Fruit fly (Drosophila melanogaster) ovary, adult (tissue): Measurements from ENCODE around the gene CG43739.
A peak's percentile ranks its signal among the peaks of the same experiment; 100 is the strongest.

Experiments used
- CG17801 ChIP-seq: fragments of 200-800 bp; optimal IDR thresholded peaks from 2 replicates; lab custom pipeline; 2019; ENCODE audit warnings: missing biosample characterization, mild to moderate bottlenecking, missing genetic modification characterization, moderate library complexity; ENCODE audit not compliant: partially characterized antibody

The CG43739 gene

DNA sequence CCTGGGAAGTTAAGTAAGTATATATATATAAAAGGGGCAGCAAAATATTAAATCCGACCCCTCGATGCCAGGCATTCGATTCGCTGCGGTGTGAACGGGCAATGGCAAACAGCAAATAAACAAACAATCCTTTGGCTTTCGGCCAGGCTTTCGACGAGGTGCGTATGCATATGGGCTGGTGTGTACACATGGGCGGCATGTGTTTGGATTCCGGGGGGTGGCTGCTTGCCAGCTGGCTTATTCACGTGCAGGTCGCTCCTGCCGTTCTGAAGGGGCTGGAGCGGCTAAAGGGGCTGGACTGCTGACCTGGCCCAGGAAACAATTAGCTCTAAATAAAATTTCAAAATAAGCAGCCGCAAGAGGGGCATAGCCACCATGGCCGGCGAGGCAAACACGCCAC lies 18.7 kb upstream of the CG43739 start:
- TF ChIP-seq CG17801 (GFP tag; lab: Kevin White, UChicago), result no peak

DNA sequence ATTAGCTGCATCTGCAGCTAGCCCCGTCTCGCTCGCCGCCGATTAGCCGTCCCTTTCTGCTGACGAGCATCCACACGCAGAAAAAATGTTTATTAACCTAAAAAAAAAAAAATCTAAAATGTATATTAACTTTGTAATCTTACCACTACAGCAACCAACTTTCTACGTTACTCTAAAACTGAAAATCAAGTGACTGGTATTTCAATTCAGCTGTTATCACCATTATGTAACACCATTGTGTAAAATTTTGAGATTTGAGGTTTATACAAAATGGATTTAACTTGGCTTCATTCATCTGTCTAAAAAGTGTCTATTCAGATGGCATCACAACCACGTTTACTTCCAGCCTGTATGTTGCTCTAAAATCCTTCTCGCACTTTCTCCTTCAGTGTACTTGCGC lies 17.7 kb upstream of the CG43739 start:
- TF ChIP-seq CG17801 (GFP tag; lab: Kevin White, UChicago), result no peak

DNA sequence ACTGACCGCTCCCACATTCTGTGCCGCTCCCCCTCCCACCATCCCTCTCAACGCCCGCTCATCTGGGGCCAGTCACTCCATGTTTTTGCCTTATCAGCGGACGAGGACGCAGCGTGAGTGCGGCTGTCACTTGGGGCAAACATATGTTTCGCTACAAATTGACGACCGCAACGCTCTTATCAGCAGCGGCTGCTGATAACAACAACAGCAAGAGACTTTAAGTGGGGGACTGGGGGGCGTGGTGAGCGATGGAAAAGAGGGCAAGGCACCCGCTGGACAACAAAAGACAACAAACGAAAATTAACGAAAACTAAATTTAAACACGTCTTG lies 17.3 kb upstream of the CG43739 start:
- TF ChIP-seq CG17801 (GFP tag; lab: Kevin White, UChicago), result no peak

DNA sequence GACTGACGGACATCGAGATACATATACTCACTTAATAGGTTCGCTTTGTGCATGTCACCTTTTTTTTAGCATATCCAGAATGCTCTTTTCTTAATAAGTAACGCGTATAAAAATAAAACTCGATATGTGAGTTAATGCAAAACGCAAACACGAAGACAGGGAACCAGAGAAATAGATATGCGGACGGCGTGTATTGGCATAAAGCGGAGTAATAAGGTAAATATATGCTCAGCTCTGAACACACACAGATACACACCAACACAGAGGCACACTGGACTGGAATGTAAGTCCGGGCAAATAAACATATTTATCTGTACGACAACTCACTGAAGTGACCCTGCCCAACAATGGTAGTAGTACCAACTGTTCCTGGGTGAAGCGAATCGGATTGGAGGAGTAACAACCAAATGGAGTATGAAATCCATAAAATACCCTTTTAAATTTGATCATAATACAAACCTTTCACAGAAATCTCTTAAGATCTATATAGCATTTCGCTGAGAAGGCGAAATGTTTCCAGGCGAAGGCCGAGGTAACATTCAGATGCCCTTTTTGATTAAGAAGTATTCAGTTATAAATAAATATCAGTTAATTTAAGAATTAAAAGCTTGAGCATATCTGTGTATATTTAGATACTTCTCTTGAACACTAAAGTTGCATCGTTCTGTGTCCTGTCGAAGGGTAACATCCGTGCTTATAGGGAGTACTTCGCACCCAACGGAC lies 16.8 kb upstream of the CG43739 start:
- TF ChIP-seq CG17801 (GFP tag; lab: Kevin White, UChicago), result no peak

DNA sequence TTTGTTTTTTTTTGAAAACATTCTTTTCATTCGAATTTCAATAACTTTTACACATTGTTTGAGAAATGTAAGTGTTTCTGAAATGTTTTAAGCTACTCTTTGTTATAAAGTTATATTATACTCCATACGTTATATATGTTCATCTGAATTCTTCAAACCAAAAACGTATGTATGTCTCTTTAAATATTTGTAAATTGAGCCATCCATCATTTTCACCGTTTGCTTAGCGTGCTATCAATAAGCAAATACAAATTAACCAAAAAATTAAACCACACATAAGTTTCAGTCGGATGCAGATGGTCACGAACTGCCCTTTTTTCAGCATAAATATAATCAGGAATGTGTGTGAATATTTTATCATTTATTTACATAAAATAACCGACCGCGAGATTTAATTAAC lies 15.9 kb upstream of the CG43739 start:
- TF ChIP-seq CG17801 (GFP tag; lab: Kevin White, UChicago), result no peak

DNA sequence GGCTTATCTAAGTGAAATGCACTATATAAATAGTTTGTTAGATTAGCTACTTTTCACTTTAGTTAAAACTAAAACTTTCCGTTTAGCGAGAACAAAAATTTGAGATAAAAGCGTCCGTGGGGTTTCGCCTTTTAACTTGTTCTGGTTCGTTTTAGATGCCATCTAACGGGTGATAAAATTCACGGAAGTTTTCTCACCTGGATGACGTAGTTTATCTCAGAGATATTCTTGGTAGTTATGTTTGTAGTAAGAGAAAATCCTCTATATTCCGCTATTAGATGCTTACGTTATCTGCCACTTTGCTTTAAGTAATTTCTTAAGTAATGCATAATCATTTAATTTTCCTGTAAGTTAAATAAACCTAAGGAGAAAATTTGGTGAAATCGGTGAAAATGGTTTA lies 15.3 kb upstream of the CG43739 start, which contains the start of gene CG9270:
TSS of gene CG9270 (minus strand) at position 101 of the 400 bp plus-strand sequence.
- no peak for TF ChIP-seq CG17801 (GFP tag; lab: Kevin White, UChicago)

DNA sequence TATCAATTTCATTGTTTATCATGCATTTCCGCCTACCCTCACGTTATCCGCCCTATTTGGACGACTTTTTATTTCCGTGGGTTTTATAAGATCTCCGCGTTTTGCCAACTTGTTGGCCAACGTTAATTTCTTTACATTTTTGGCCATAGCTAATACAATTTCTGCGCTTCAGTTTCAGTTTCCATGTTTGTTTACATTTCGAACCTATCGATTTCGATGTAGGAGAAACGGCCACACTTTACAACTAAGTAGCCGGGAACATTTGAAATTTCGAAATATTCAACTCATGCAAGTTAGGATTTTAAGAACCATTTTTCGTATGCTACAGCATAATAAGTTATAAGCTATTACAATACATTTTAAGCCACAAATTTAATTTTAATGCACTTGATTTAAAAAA lies 8.9 kb upstream of the CG43739 start, which contains the start of gene Nthl1:
TSS of gene Nthl1 (minus strand) at position 208 of the 400 bp plus-strand sequence.
- TF ChIP-seq CG17801 (GFP tag; lab: Kevin White, UChicago), result no peak

DNA sequence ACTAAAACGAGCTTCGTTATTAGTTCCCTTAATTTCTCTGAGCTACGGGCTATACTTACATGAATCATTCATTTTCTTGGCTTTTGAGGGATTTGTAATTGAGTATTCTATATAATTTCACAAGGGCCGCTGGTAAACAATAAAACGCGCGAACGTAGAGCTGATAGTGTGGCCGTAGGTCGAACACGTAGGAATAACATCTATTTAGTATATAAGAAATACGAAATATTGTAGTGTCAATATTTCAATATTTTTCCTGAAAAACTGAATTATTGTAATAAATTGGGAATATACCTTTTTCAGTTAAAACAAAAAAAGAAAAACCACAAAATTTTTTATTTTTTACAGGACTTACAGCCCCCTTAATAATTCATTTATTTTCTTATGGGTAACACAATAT lies 7.2 kb upstream of the CG43739 start, which contains the start of gene RPA2:
TSS of gene RPA2 (minus strand) at position 173 of the 400 bp plus-strand sequence.
- no peak for TF ChIP-seq CG17801 (GFP tag; lab: Kevin White, UChicago)

DNA sequence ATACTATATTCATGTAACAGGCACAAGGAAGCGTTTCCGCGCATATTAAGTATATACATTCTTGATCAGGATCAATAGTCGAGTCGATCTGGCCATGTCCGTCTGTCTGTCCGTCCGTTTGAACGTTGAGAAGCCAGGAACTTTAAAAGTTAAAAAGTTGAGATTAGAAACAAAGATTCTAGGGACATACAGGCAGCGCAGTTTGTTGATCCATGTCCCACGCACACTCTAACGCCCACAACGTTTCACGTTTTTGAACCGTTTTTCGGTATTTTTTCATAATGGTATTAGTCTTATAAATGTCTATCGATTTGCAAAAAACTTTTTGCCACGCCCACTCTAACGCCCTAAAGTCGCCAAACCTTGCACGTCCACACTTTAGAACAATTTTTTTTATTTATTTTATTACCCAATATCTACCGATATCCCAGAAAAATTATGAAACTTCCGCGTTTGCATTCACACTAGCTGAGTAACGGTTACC lies 4.4 kb upstream of the CG43739 start:
- TF ChIP-seq CG17801 (GFP tag; lab: Kevin White, UChicago), result no peak

DNA sequence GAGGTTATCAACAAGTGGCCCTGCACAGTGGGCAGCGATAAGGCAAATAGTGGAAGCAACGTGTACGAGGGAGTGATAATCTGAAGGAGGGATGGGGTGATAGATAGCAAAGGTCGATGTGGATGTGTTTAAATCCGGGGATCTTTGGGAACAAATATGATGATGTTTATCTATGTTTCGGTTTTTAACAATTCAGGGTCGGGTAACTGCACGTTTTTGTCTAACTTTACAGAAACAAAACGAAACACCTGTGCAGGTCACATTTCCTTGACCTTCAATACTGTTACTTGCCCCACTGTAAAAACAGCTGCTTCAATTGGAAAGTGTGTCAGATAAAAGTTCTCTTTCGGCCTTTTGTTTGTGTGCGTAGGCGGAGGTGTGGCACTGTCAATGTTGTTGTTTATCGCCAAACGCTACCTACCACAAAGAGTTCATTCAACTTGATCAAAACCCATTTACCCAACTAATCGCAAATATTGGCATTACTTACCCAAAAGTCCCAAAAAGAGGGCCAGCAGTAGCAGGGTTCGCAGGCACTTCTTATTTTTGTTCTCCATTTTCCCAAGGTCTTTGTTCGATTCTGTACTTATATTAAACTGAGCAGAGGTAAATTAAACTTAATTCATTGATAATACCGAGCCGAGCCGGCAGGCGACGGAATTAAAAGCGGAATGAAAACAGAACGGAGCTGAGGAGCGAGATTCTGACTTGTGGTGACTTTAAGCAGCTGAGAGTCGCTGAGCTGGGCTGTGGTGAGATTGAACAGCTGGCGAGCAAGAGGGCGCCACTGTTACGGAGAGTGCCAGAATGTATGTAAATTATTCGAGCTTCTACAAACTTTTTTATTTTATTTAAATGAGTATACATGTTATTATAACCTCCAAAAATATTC lies 3.7 kb upstream of the CG43739 start, which contains the start of gene Mtp:
TSS of gene Mtp (minus strand) at position 681 of the 892 bp plus-strand sequence.
- peak; percentile 81 for TF ChIP-seq CG17801 (GFP tag; lab: Kevin White, UChicago)

DNA sequence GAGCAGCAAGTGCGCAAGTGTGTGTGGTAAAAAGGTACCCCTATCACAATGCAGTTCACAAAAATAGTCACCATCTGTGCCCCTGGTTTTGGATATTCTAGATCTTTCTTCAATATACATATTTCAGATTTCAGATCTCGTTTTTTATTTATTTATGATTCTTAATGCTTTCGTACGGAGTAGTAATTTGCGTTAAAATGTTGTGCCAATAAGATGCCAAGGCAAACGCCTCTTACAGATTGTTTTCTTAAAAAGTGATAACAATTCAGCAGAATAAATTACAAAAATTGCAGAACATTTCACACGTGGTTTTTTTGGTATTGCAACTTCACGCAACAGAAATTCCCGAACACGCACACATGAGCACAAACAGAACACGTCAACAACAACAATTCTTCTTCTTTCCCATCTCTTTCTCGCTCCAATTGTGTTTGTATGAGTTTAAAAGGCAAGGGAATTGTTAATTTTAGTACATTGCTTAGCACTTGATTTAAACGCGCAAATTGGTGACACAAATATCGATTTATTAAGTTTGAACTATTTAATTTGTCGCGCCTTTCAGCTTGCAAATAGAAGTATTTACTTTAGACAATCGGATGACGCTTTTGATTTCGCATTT lies 566 bp downstream of the CG43739 start:
- TF ChIP-seq CG17801 (GFP tag; lab: Kevin White, UChicago), result peak; percentile 80

DNA sequence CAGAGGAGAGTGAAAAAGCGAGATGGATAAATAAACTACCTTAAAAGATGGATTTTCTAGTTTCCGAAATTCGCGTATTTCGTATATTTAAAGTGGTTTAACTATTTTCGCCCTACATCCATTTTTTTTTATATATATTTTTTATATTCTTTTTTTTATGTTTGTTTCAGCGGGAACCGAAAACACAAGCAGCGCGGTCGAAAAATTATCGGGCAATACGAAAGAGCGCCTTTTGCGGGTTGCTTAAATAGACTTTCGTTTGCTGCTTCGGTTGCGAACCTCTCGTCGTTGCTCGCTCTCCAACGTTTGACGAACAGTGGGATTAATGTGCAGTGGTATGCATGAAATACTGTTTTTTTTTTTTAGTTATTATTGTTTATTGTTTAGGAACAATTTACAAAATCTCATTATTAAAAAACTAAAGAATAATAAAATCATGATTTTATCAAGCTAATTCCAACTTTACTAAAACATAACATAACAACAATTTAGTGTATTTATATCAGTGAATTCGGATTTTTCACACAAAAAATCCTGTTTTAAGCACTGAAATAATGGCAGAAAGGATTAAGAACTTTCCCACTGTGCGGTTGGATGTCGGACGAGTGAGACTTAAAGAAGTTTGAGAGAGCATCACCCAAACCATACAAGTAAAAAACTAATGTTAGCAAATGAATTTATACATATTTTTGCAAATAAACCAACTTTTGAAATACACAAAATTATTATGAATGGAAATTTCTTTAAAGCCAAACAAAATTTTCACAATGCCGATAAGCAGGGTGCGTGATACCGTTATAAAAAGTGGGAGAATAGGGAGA lies 1.3 kb downstream of the CG43739 start:
- TF ChIP-seq CG17801 (GFP tag; lab: Kevin White, UChicago), result peak; percentile 2

DNA sequence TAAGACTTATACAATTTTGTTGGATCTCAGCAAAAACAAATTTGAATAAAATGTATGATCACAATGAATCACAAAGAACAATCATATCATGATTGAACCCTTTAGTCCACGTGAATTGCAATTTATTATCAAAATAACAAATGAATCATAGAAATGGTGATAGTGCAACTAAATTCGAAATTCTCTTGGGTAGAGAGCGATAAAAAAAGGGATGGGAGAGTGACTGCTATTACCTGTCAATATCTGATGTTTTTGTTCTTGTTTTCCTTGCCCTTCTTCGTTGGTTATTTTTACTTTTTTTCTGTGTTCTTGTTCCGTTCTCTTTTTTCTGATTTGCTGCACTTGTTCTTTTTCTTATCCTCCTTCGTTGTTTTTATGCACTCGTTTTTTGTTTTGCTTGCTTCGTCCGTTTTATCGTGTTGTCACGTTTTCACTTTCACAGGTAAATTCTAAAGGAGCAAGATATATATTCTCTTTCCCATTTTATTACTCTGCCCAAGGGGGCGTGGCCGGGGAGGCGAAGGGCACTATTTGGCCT lies 2.0 kb downstream of the CG43739 start:
- no peak for TF ChIP-seq CG17801 (GFP tag; lab: Kevin White, UChicago)

DNA sequence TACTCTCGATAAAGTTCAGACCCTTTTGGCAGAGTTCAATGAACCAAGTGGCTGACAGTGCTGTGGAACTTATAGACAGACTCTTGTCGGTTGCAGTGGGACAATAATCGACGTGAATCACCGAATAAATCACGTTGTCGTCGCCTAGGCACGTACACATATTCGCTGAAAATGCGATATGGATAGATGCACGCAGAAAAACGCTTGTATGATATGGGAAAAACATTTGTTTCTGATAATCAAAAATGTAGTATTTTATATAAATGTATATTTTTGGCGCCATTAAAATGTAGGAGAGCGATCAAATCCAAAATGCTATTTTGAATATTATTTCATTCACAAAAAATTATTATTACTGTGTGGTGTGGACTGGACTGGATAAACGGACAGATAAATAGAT lies 3.5 kb downstream of the CG43739 start:
- peak; percentile 32 for TF ChIP-seq CG17801 (GFP tag; lab: Kevin White, UChicago)
